Worm (Caenorhabditis elegans) whole organism, midembryonic: ENCODE measurements around the gene dbl-1.

Experiments
- T22C8.4 ChIP-seq: fragments of 200-800 bp; sonication (Bioruptor generic); IDR thresholded peaks from 2 replicates; pipeline ENCODE4 v1.3.6; 2022; ENCODE audit warnings: missing genetic modification characterization, missing compliant biosample characterization
- ztf-23 ChIP-seq: fragments of 200-800 bp; sonication (Bioruptor generic); IDR thresholded peaks from 2 replicates; pipeline ENCODE4 v1.3.6; 2022; ENCODE audit warnings: missing genetic modification reagents, missing genetic modification characterization, missing compliant biosample characterization

DNA sequence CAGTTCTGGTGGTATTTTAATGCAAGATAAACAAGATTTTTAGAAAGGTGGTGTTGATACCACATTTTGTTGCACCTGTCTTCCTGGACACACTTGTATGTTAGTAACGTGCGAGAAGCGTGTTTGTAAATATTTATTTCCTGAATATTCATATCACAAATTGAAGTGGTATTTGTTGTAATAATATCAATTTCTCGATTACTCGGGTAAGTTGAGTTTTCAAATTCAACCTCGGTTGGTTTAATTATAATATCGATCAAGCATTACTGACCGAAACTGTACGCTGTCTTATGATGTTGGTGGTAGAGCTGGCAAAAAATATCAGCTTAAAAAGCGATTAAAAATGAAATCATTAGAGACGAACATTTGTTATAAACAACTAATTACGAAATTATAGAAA, 46.1 kb downstream of the dbl-1 start, which contains the start of gene dmsr-11:
- TF ChIP-seq T22C8.4 (GFP tag; lab: Robert Waterston, UW) (no peak), ztf-23 (GFP tag; lab: Robert Waterston, UW) (no peak)
